Worm (Caenorhabditis elegans) whole organism, young adult: ENCODE measurements around the gene set-5.
A peak's percentile ranks its signal among the peaks of the same experiment; 100 is the strongest.

Experiments used
- B0019.2 ChIP-seq: fragments of 200-800 bp; sonication (Bioruptor generic); conservative IDR thresholded peaks from 2 replicates; pipeline ENCODE4 v1.3.6; 2022; ENCODE audit warnings: missing genetic modification reagents, missing genetic modification characterization, missing compliant biosample characterization
- B0035.1 ChIP-seq: sonication (generic microtip); optimal IDR thresholded peaks from 2 replicates; lab custom pipeline; 2016; ENCODE audit warnings: missing genetic modification characterization, mild to moderate bottlenecking, missing compliant biosample characterization, missing genotype, missing genetic modification reagents
- B0336.3 ChIP-seq: fragments of 200-800 bp; sonication (Bioruptor generic); IDR thresholded peaks from 2 replicates; pipeline ENCODE4 v1.3.6; 2022; ENCODE audit warnings: missing genetic modification characterization, missing compliant biosample characterization
- F57A8.1 ChIP-seq: fragments of 200-800 bp; sonication (Bioruptor generic); optimal IDR thresholded peaks from 2 replicates; lab custom pipeline; 2018; ENCODE audit warnings: mild to moderate bottlenecking, missing genetic modification characterization, moderate library complexity, missing compliant biosample characterization
- F57C9.4 ChIP-seq: sonication (generic microtip); optimal IDR thresholded peaks from 2 replicates; lab custom pipeline; 2017; ENCODE audit warnings: mild to moderate bottlenecking, missing genetic modification characterization, missing compliant biosample characterization
- K11D2.4 ChIP-seq: fragments of 200-800 bp; sonication (Bioruptor generic); IDR thresholded peaks from 2 replicates; pipeline ENCODE4 v1.3.6; 2022; ENCODE audit warnings: missing genetic modification reagents, missing genetic modification characterization, missing compliant biosample characterization
- K12H6.12 ChIP-seq: fragments of 200-800 bp; sonication (Bioruptor generic); optimal IDR thresholded peaks from 2 replicates; lab custom pipeline; 2018; ENCODE audit warnings: mild to moderate bottlenecking, missing genetic modification characterization, missing compliant biosample characterization
- T26A5.8 ChIP-seq: sonication (generic microtip); optimal IDR thresholded peaks from 2 replicates; lab custom pipeline; 2016; ENCODE audit warnings: missing genetic modification characterization, missing compliant biosample characterization
- Y53F4B.3 ChIP-seq: fragments of 200-800 bp; sonication (Bioruptor generic); IDR thresholded peaks from 2 replicates; pipeline ENCODE4 v1.3.6; 2022; ENCODE audit warnings: missing genetic modification reagents, missing genetic modification characterization, missing compliant biosample characterization
- Y56A3A.18 ChIP-seq: fragments of 200-800 bp; sonication (Bioruptor generic); IDR thresholded peaks from 2 replicates; pipeline ENCODE4 v1.3.6; 2022; ENCODE audit warnings: missing genetic modification reagents, missing genetic modification characterization, missing compliant biosample characterization
- aptf-2 ChIP-seq: fragments of 200-800 bp; sonication (Bioruptor generic); conservative IDR thresholded peaks from 2 replicates; pipeline ENCODE4 v1.3.6; 2022; ENCODE audit warnings: missing genetic modification reagents, missing genetic modification characterization, missing compliant biosample characterization
- aptf-3 ChIP-seq: fragments of 200-800 bp; sonication (Bioruptor generic); IDR thresholded peaks from 2 replicates; pipeline ENCODE4 v1.3.6; 2022; ENCODE audit warnings: missing genetic modification characterization, missing compliant biosample characterization
- cebp-2 ChIP-seq: fragments of 200-800 bp; sonication (Bioruptor generic); IDR thresholded peaks from 2 replicates; pipeline ENCODE4 v1.3.6; 2022; ENCODE audit warnings: missing genetic modification characterization, missing compliant biosample characterization
- ceh-91 ChIP-seq: fragments of 200-800 bp; sonication (Bioruptor generic); IDR thresholded peaks from 2 replicates; pipeline ENCODE4 v1.3.6; 2022; ENCODE audit warnings: missing genetic modification reagents, missing genetic modification characterization, missing compliant biosample characterization
- chd-7 ChIP-seq: sonication (generic microtip); optimal IDR thresholded peaks from 2 replicates; lab custom pipeline; 2016; ENCODE audit warnings: mild to moderate bottlenecking, missing genetic modification characterization, moderate library complexity, missing compliant biosample characterization
- dpff-1 ChIP-seq: sonication (generic microtip); optimal IDR thresholded peaks from 2 replicates; lab custom pipeline; 2017; ENCODE audit warnings: mild to moderate bottlenecking, missing genetic modification characterization, missing compliant biosample characterization
- dpl-1 ChIP-seq: fragments of 150-350 bp; optimal IDR thresholded peaks from 2 replicates; lab custom pipeline; 2014; ENCODE audit warnings: missing biosample characterization, missing genetic modification reagents, missing genetic modification characterization
- efl-1 ChIP-seq: fragments of 150-350 bp; optimal IDR thresholded peaks from 2 replicates; lab custom pipeline; 2014; ENCODE audit warnings: missing biosample characterization, missing genetic modification reagents, missing genetic modification characterization
- egl-44 ChIP-seq: fragments of 200-800 bp; sonication (Bioruptor generic); IDR thresholded peaks from 2 replicates; pipeline ENCODE4 v1.3.6; 2022; ENCODE audit warnings: missing genetic modification reagents, missing genetic modification characterization, missing compliant biosample characterization
- egrh-3 ChIP-seq: fragments of 200-800 bp; sonication (Bioruptor generic); IDR thresholded peaks from 2 replicates; pipeline ENCODE4 v1.3.6; 2022; ENCODE audit warnings: missing genetic modification reagents, missing genetic modification characterization, missing compliant biosample characterization
- ets-4 ChIP-seq: fragments of 200-800 bp; sonication (Bioruptor generic); optimal IDR thresholded peaks from 2 replicates; lab custom pipeline; 2018; ENCODE audit warnings: mild to moderate bottlenecking, missing genetic modification characterization, missing compliant biosample characterization
- fkh-3 ChIP-seq: sonication (generic microtip); optimal IDR thresholded peaks from 2 replicates; lab custom pipeline; 2016; ENCODE audit warnings: mild to moderate bottlenecking, missing genetic modification characterization, missing compliant biosample characterization
- gei-17 ChIP-seq: fragments of 200-800 bp; sonication (Bioruptor generic); optimal IDR thresholded peaks from 2 replicates; lab custom pipeline; 2018; ENCODE audit warnings: mild to moderate bottlenecking, missing genetic modification characterization, missing compliant biosample characterization
- him-1 ChIP-seq: sonication (generic microtip); optimal IDR thresholded peaks from 2 replicates; lab custom pipeline; 2016; ENCODE audit warnings: missing genotype, missing genetic modification reagents, missing genetic modification characterization, missing compliant biosample characterization
- hlh-26 ChIP-seq: fragments of 200-800 bp; sonication (Bioruptor generic); conservative IDR thresholded peaks from 2 replicates; pipeline ENCODE4 v1.3.6; 2022; ENCODE audit warnings: missing genetic modification reagents, missing genetic modification characterization, missing compliant biosample characterization
- hsf-1 ChIP-seq: fragments of 200-800 bp; sonication (Bioruptor generic); IDR thresholded peaks from 2 replicates; pipeline ENCODE4 v1.3.6; 2022; ENCODE audit warnings: missing genetic modification reagents, missing genetic modification characterization, missing compliant biosample characterization
- lin-54 ChIP-seq: fragments of 200-800 bp; sonication (Bioruptor generic); optimal IDR thresholded peaks from 2 replicates; lab custom pipeline; 2018; ENCODE audit warnings: mild to moderate bottlenecking, missing genetic modification characterization, missing compliant biosample characterization
- lsl-1 ChIP-seq: fragments of 200-800 bp; sonication (Bioruptor generic); optimal IDR thresholded peaks from 2 replicates; lab custom pipeline; 2018; ENCODE audit warnings: mild to moderate bottlenecking, missing genetic modification characterization, moderate library complexity, missing compliant biosample characterization
- lsy-27 ChIP-seq: sonication (generic microtip); optimal IDR thresholded peaks from 2 replicates; lab custom pipeline; 2017; ENCODE audit warnings: missing genetic modification characterization, mild to moderate bottlenecking, missing compliant biosample characterization, antibody characterized with exemption, missing genotype, borderline replicate concordance; ENCODE audit not compliant: insufficient read depth
- madf-8 ChIP-seq: fragments of 200-800 bp; sonication (Bioruptor generic); conservative IDR thresholded peaks from 2 replicates; pipeline ENCODE4 v1.3.6; 2022; ENCODE audit warnings: missing genetic modification reagents, missing genetic modification characterization, missing compliant biosample characterization
- mes-4 ChIP-seq: sonication (generic microtip); optimal IDR thresholded peaks from 2 replicates; lab custom pipeline; 2016; ENCODE audit warnings: missing genotype, missing genetic modification characterization, missing compliant biosample characterization
- nfyb-1 ChIP-seq: fragments of 200-800 bp; sonication (Bioruptor generic); IDR thresholded peaks from 2 replicates; pipeline ENCODE4 v1.3.6; 2022; ENCODE audit warnings: missing genetic modification reagents, missing genetic modification characterization, missing compliant biosample characterization
- nhr-27 ChIP-seq: fragments of 200-800 bp; sonication (Bioruptor generic); optimal IDR thresholded peaks from 2 replicates; lab custom pipeline; 2018; ENCODE audit warnings: mild to moderate bottlenecking, missing genetic modification characterization, moderate library complexity, missing compliant biosample characterization
- nhr-90 ChIP-seq: sonication (generic microtip); optimal IDR thresholded peaks from 2 replicates; lab custom pipeline; 2016; ENCODE audit warnings: missing genotype, mild to moderate bottlenecking, missing genetic modification characterization, missing compliant biosample characterization
- pha-4 ChIP-seq: fragments of 150-350 bp; sonication (generic microtip); optimal IDR thresholded peaks from 2 replicates; lab custom pipeline; 2014; ENCODE audit warnings: missing biosample characterization, missing genetic modification reagents, missing genetic modification characterization
- rec-8 ChIP-seq, 2 experiments: sonication (generic microtip); optimal IDR thresholded peaks; 2 replicates each; lab custom pipeline; 2016; ENCODE audit warnings: mild to moderate bottlenecking in 2 of 2, missing genetic modification characterization in 2 of 2, missing genetic modification reagents in 2 of 2, missing genotype in 2 of 2, missing biosample characterization in 1 of 2, missing compliant biosample characterization in 1 of 2, moderate library complexity in 1 of 2
- somi-1 ChIP-seq: fragments of 200-800 bp; sonication (Bioruptor generic); optimal IDR thresholded peaks from 2 replicates; lab custom pipeline; 2018; ENCODE audit warnings: mild to moderate bottlenecking, missing genetic modification characterization, missing compliant biosample characterization
- tbp1 ChIP-seq: fragments of 200-800 bp; sonication (Bioruptor generic); optimal IDR thresholded peaks from 2 replicates; lab custom pipeline; 2018; ENCODE audit warnings: mild to moderate bottlenecking, missing genetic modification characterization, missing compliant biosample characterization
- unc-62 ChIP-seq: fragments of 150-350 bp; optimal IDR thresholded peaks from 2 replicates; lab custom pipeline; 2014; ENCODE audit warnings: missing biosample characterization, missing genetic modification reagents, missing genetic modification characterization
- xnd-1 ChIP-seq: sonication (generic microtip); optimal IDR thresholded peaks from 2 replicates; lab custom pipeline; 2016; ENCODE audit warnings: missing genotype, missing genetic modification reagents, missing genetic modification characterization, missing compliant biosample characterization
- zfh-2 ChIP-seq: fragments of 200-800 bp; sonication (Bioruptor generic); conservative IDR thresholded peaks from 2 replicates; pipeline ENCODE4 v1.3.6; 2022; ENCODE audit warnings: missing genetic modification reagents, missing genetic modification characterization, missing compliant biosample characterization
- ztf-18 ChIP-seq: sonication (generic microtip); optimal IDR thresholded peaks from 2 replicates; lab custom pipeline; 2016; ENCODE audit warnings: missing genotype, mild to moderate bottlenecking, missing genetic modification characterization, missing compliant biosample characterization
- ztf-25 ChIP-seq: fragments of 200-800 bp; sonication (Bioruptor generic); IDR thresholded peaks from 2 replicates; pipeline ENCODE4 v1.3.6; 2022; ENCODE audit warnings: missing genetic modification reagents, missing genetic modification characterization, missing compliant biosample characterization
- ztf-26 ChIP-seq: sonication (generic microtip); optimal IDR thresholded peaks from 2 replicates; lab custom pipeline; 2017; ENCODE audit warnings: missing genetic modification characterization, missing compliant biosample characterization
- ztf-6 ChIP-seq: fragments of 200-800 bp; sonication (Bioruptor generic); IDR thresholded peaks from 2 replicates; pipeline ENCODE4 v1.3.6; 2022; ENCODE audit warnings: missing genetic modification reagents, missing genetic modification characterization, missing compliant biosample characterization

set-5 gene

ce11 chrV:14687106-14687964 lies 11.4 kb upstream of the set-5 start (continued):
- TF ChIP-seq gei-17 (GFP tag; lab: Kevin White, UChicago) (no peak), egrh-3 (GFP tag; lab: Robert Waterston, UW) (no peak), ztf-6 (GFP tag; lab: Robert Waterston, UW) (peak; percentile 17; the same call in 1 of the 2 replicates), lin-54 (GFP tag; lab: Kevin White, UChicago) (no peak), lsy-27 (tag; lab: Kevin White, UChicago) (no peak), Y53F4B.3 (no peak), ceh-91 (GFP tag; lab: Robert Waterston, UW) (no peak), K11D2.4 (GFP tag; lab: Robert Waterston, UW) (no peak; the same call in none of the 2 replicates), B0019.2 (GFP tag; lab: Robert Waterston, UW) (no peak), fkh-3 (tag; lab: Kevin White, UChicago) (no peak), aptf-3 (GFP tag; lab: Robert Waterston, UW) (no peak), rec-8 (tag; optimal IDR thresholded peaks at IDR 0.05; lab: Kevin White, UChicago) (no peak), nfyb-1 (peak; percentile 7; the same call in 1 of the 2 replicates), F57C9.4 (no peak), hsf-1 (GFP tag; lab: Robert Waterston, UW) (peak; percentile 66), lsl-1 (GFP tag; lab: Kevin White, UChicago) (peak; percentile 29), zfh-2 (GFP tag; lab: Robert Waterston, UW) (0 out of 2 replicates have a peak, but pooled peaks have one; percentile 54), egl-44 (no peak; the same call in none of the 2 replicates), madf-8 (GFP tag; lab: Robert Waterston, UW) (no peak), pha-4 (tag; lab: Kevin White, UChicago) (no peak), nhr-90 (tag; lab: Kevin White, UChicago) (no peak), dpl-1 (GFP tag; lab: Kevin White, UChicago) (no peak), xnd-1 (tag; lab: Kevin White, UChicago) (no peak), mes-4 (tag; lab: Kevin White, UChicago) (no peak), chd-7 (no peak)

- no peak for TF ChIP-seq T26A5.8 (tag; lab: Kevin White, UChicago)
- no peak for TF ChIP-seq dpff-1 (tag; lab: Kevin White, UChicago)
- TF ChIP-seq nhr-27 (tag; lab: Kevin White, UChicago): no peak
- TF ChIP-seq him-1 (tag; lab: Kevin White, UChicago): no peak
- no peak for TF ChIP-seq pha-4 (tag; lab: Kevin White, UChicago)
- peak; percentile 19 for TF ChIP-seq efl-1 (GFP tag; lab: Kevin White, UChicago)
- TF ChIP-seq Y56A3A.18 (GFP tag; lab: Robert Waterston, UW): peak; percentile 92
- TF ChIP-seq F57A8.1 (GFP tag; lab: Kevin White, UChicago): no peak
- peak; percentile 86 for TF ChIP-seq B0336.3 (GFP tag; lab: Robert Waterston, UW)
- 0 out of 2 replicates have a peak, but pooled peaks have one; percentile 40 for TF ChIP-seq cebp-2 (GFP tag; lab: Robert Waterston, UW)
- TF ChIP-seq hlh-26 (GFP tag; lab: Robert Waterston, UW): no peak
- TF ChIP-seq unc-62 (GFP tag; lab: Kevin White, UChicago): no peak
- no peak for TF ChIP-seq ztf-25 (GFP tag; lab: Robert Waterston, UW)
- no peak for TF ChIP-seq rec-8 (tag; optimal IDR thresholded peaks at IDR 0.05; lab: Kevin White, UChicago)
- peak; percentile 67 for TF ChIP-seq tbp1 (GFP tag; lab: Kevin White, UChicago)
- peak; percentile 26 for TF ChIP-seq somi-1 (GFP tag; lab: Kevin White, UChicago)
- TF ChIP-seq B0035.1 (tag; lab: Kevin White, UChicago): no peak
- peak; percentile 43 for TF ChIP-seq ztf-18
- TF ChIP-seq aptf-2 (GFP tag; lab: Robert Waterston, UW): no peak
- TF ChIP-seq K12H6.12: peak; percentile 39
- peak; percentile 46 for TF ChIP-seq ets-4 (GFP tag; lab: Kevin White, UChicago)
- peak; percentile 74 for TF ChIP-seq ztf-26 (tag; lab: Kevin White, UChicago)
Observed at ce11 chrV:14688097-14688912, 10.5 kb upstream of the set-5 start, which contains the start of gene C47E8.11. C47E8.11 (plus strand) TSS chrV:14688616.
